Worm (Caenorhabditis elegans) whole organism, mixed stage, embryonic: ENCODE results near the gene fbxo-11.2.

Source experiments
- ces-1 ChIP-seq: fragments of 150-350 bp; optimal IDR thresholded peaks from 2 replicates; lab custom pipeline; 2014; ENCODE audit warnings: missing biosample characterization, missing genetic modification reagents, missing genetic modification characterization
- hlh-1 ChIP-seq: fragments of 150-350 bp; optimal IDR thresholded peaks from 2 replicates; lab custom pipeline; 2014; ENCODE audit warnings: missing biosample characterization, missing genetic modification reagents, missing genetic modification characterization
- nhr-76 ChIP-seq: sonication (generic microtip); optimal IDR thresholded peaks from 2 replicates; lab custom pipeline; 2017; ENCODE audit warnings: missing biosample characterization, missing genetic modification characterization
- pha-4 ChIP-seq: fragments of 150-350 bp; optimal IDR thresholded peaks from 2 replicates; lab custom pipeline; 2018; ENCODE audit warnings: missing biosample characterization, missing genetic modification reagents, missing genetic modification characterization
- snpc-4 ChIP-seq: fragments of 150-350 bp; optimal IDR thresholded peaks from 2 replicates; lab custom pipeline; 2014; ENCODE audit warnings: missing biosample characterization, missing genetic modification characterization
- unc-62 ChIP-seq: fragments of 150-350 bp; optimal IDR thresholded peaks from 2 replicates; lab custom pipeline; 2014; ENCODE audit warnings: missing biosample characterization, missing genetic modification reagents, missing genetic modification characterization
- ztf-11 ChIP-seq: fragments of 150-350 bp; optimal IDR thresholded peaks from 2 replicates; lab custom pipeline; 2014; ENCODE audit warnings: missing biosample characterization, missing genetic modification characterization

DNA sequence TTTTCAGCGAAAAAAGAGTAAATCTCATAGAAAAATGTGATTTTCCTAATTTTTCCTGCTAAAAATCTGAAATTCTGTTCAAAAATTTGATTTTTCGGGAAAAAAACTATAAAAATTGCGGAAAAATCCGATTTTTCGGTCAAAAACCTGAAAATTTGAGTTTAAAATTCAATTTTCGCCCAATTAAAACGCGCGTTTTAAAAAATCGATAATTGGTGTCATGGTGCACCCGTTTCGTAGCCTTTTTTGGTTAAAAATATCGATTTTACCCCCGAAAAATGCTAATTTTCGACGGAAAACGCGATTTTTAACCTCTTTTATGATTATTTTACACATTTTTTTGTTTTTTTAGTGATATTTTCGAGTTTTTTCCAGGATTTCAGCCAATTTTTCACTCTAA lies 31.9 kb upstream of the fbxo-11.2 start:
- no peak for TF ChIP-seq snpc-4
- no peak for TF ChIP-seq hlh-1 (tag; lab: Kevin White, UChicago)
- TF ChIP-seq unc-62 (GFP tag; lab: Kevin White, UChicago): no peak
- no peak for TF ChIP-seq ztf-11 (tag; lab: Kevin White, UChicago)
- no peak for TF ChIP-seq pha-4 (tag; lab: Kevin White, UChicago)
- peak; percentile 52 for TF ChIP-seq ces-1 (GFP tag; lab: Kevin White, UChicago)
- no peak for TF ChIP-seq nhr-76 (tag; lab: Kevin White, UChicago)
